Worm (Caenorhabditis elegans) whole organism, mixed stage, embryonic: ENCODE results near the gene pkhm-2.

Experiments used
- bed-3 ChIP-seq: fragments of 200-800 bp; sonication (Bioruptor generic); optimal IDR thresholded peaks from 3 replicates; lab custom pipeline; 2018; ENCODE audit warnings: mild to moderate bottlenecking, missing genetic modification characterization, moderate library complexity, missing compliant biosample characterization
- blmp-1 ChIP-seq: fragments of 150-350 bp; optimal IDR thresholded peaks from 2 replicates; lab custom pipeline; 2014; ENCODE audit warnings: missing biosample characterization, missing genetic modification characterization
- ceh-39 ChIP-seq: fragments of 150-350 bp; optimal IDR thresholded peaks from 2 replicates; lab custom pipeline; 2014; ENCODE audit warnings: missing biosample characterization, missing genetic modification characterization
- ceh-43 ChIP-seq: fragments of 200-800 bp; sonication (Bioruptor generic); optimal IDR thresholded peaks from 2 replicates; lab custom pipeline; 2018; ENCODE audit warnings: mild to moderate bottlenecking, missing genetic modification characterization, moderate library complexity, missing compliant biosample characterization
- ceh-83 ChIP-seq: fragments of 200-800 bp; sonication (Bioruptor generic); optimal IDR thresholded peaks from 2 replicates; lab custom pipeline; 2018; ENCODE audit warnings: mild to moderate bottlenecking, missing genetic modification characterization, missing compliant biosample characterization
- ces-1 ChIP-seq: fragments of 150-350 bp; optimal IDR thresholded peaks from 2 replicates; lab custom pipeline; 2014; ENCODE audit warnings: missing biosample characterization, missing genetic modification reagents, missing genetic modification characterization
- cnd-1 ChIP-seq: fragments of 200-800 bp; sonication (Bioruptor generic); optimal IDR thresholded peaks from 2 replicates; lab custom pipeline; 2018; ENCODE audit warnings: mild to moderate bottlenecking, missing genetic modification characterization, missing compliant biosample characterization
- drap-1 ChIP-seq: fragments of 200-800 bp; sonication (Bioruptor generic); optimal IDR thresholded peaks from 3 replicates; lab custom pipeline; 2018; ENCODE audit warnings: mild to moderate bottlenecking, missing genetic modification characterization, missing compliant biosample characterization
- elt-1 ChIP-seq: sonication (generic microtip); optimal IDR thresholded peaks from 2 replicates; lab custom pipeline; 2017; ENCODE audit warnings: missing genetic modification characterization, mild to moderate bottlenecking, missing compliant biosample characterization, antibody characterized with exemption, moderate library complexity, borderline replicate concordance; ENCODE audit not compliant: insufficient read depth
- elt-3 ChIP-seq: fragments of 150-350 bp; optimal IDR thresholded peaks from 2 replicates; lab custom pipeline; 2014; ENCODE audit warnings: missing biosample characterization, missing genetic modification characterization
- flh-1 ChIP-seq: fragments of 200-800 bp; sonication (Bioruptor generic); optimal IDR thresholded peaks from 2 replicates; lab custom pipeline; 2018; ENCODE audit warnings: mild to moderate bottlenecking, missing genetic modification characterization, moderate library complexity, missing compliant biosample characterization
- ham-2 ChIP-seq: fragments of 200-800 bp; sonication (Bioruptor generic); optimal IDR thresholded peaks from 2 replicates; lab custom pipeline; 2018; ENCODE audit warnings: mild to moderate bottlenecking, missing genetic modification characterization, missing compliant biosample characterization
- hlh-1 ChIP-seq: fragments of 150-350 bp; optimal IDR thresholded peaks from 2 replicates; lab custom pipeline; 2014; ENCODE audit warnings: missing biosample characterization, missing genetic modification reagents, missing genetic modification characterization
- lin-32 ChIP-seq: fragments of 200-800 bp; sonication (Bioruptor generic); optimal IDR thresholded peaks from 2 replicates; lab custom pipeline; 2018; ENCODE audit warnings: mild to moderate bottlenecking, missing genetic modification characterization, missing compliant biosample characterization
- lsy-2 ChIP-seq: fragments of 150-350 bp; optimal IDR thresholded peaks from 2 replicates; lab custom pipeline; 2014; ENCODE audit warnings: missing biosample characterization, missing genetic modification characterization
- mab-5 ChIP-seq: fragments of 150-350 bp; optimal IDR thresholded peaks from 2 replicates; lab custom pipeline; 2014; ENCODE audit warnings: missing biosample characterization, missing genetic modification characterization
- mep-1 ChIP-seq: fragments of 150-350 bp; optimal IDR thresholded peaks from 2 replicates; lab custom pipeline; 2017; ENCODE audit warnings: missing biosample characterization, missing genetic modification reagents, missing genetic modification characterization, inconsistent platforms
- mls-2 ChIP-seq: sonication (generic microtip); optimal IDR thresholded peaks from 2 replicates; lab custom pipeline; 2016; ENCODE audit warnings: mild to moderate bottlenecking, missing genetic modification characterization, moderate library complexity, missing compliant biosample characterization
- nhr-12 ChIP-seq: fragments of 150-350 bp; optimal IDR thresholded peaks from 2 replicates; lab custom pipeline; 2014; ENCODE audit warnings: missing biosample characterization, missing genetic modification characterization
- nhr-2 ChIP-seq: fragments of 150-350 bp; optimal IDR thresholded peaks from 2 replicates; lab custom pipeline; 2014; ENCODE audit warnings: missing biosample characterization, missing genetic modification characterization
- nhr-237 ChIP-seq: fragments of 150-350 bp; optimal IDR thresholded peaks from 2 replicates; lab custom pipeline; 2014; ENCODE audit warnings: missing biosample characterization, missing genetic modification characterization
- nhr-28 ChIP-seq: fragments of 150-350 bp; optimal IDR thresholded peaks from 2 replicates; lab custom pipeline; 2014; ENCODE audit warnings: missing biosample characterization, missing genetic modification characterization
- nhr-76 ChIP-seq: sonication (generic microtip); optimal IDR thresholded peaks from 2 replicates; lab custom pipeline; 2017; ENCODE audit warnings: missing biosample characterization, missing genetic modification characterization
- pha-4 ChIP-seq: fragments of 150-350 bp; optimal IDR thresholded peaks from 2 replicates; lab custom pipeline; 2018; ENCODE audit warnings: missing biosample characterization, missing genetic modification reagents, missing genetic modification characterization
- sem-2 ChIP-seq: fragments of 200-800 bp; sonication (Bioruptor generic); optimal IDR thresholded peaks from 2 replicates; lab custom pipeline; 2018; ENCODE audit warnings: mild to moderate bottlenecking, missing genetic modification characterization, missing compliant biosample characterization
- sptf-1 ChIP-seq: sonication (generic microtip); optimal IDR thresholded peaks from 2 replicates; lab custom pipeline; 2017; ENCODE audit warnings: mild to moderate bottlenecking, missing genetic modification characterization, moderate library complexity, missing compliant biosample characterization
- tbx-8 ChIP-seq: fragments of 200-800 bp; sonication (Bioruptor generic); optimal IDR thresholded peaks from 2 replicates; lab custom pipeline; 2018; ENCODE audit warnings: mild to moderate bottlenecking, missing genetic modification characterization, moderate library complexity, missing compliant biosample characterization
- unc-39 ChIP-seq: fragments of 150-350 bp; optimal IDR thresholded peaks from 2 replicates; lab custom pipeline; 2014; ENCODE audit warnings: missing biosample characterization, missing genetic modification characterization
- unc-62 ChIP-seq: fragments of 150-350 bp; optimal IDR thresholded peaks from 2 replicates; lab custom pipeline; 2014; ENCODE audit warnings: missing biosample characterization, missing genetic modification reagents, missing genetic modification characterization
- zip-8 ChIP-seq: fragments of 150-350 bp; optimal IDR thresholded peaks from 2 replicates; lab custom pipeline; 2014; ENCODE audit warnings: missing biosample characterization, missing genetic modification characterization
- ztf-11 ChIP-seq: fragments of 150-350 bp; optimal IDR thresholded peaks from 2 replicates; lab custom pipeline; 2014; ENCODE audit warnings: missing biosample characterization, missing genetic modification characterization

The pkhm-2 gene

ce11 chrX:15168424-15168823 is 12.8 kb downstream of the pkhm-2 start, which contains the start of gene ocr-3:
ocr-3 (plus strand) TSS chrX:15168724.
- no peak for TF ChIP-seq nhr-237 (tag; lab: Kevin White, UChicago)
- no peak for TF ChIP-seq drap-1
- TF ChIP-seq cnd-1 (tag; lab: Kevin White, UChicago) = no peak
- TF ChIP-seq pha-4 (tag; lab: Kevin White, UChicago) = no peak
- no peak for TF ChIP-seq elt-1 (tag; lab: Kevin White, UChicago)
- no peak for TF ChIP-seq tbx-8 (GFP tag; lab: Kevin White, UChicago)
- TF ChIP-seq sem-2 (GFP tag; lab: Kevin White, UChicago) = no peak
- TF ChIP-seq ham-2 (GFP tag; lab: Kevin White, UChicago) = no peak
- TF ChIP-seq unc-39 = no peak
- no peak for TF ChIP-seq ceh-83
- no peak for TF ChIP-seq elt-3 (tag; lab: Kevin White, UChicago)
- TF ChIP-seq unc-62 (GFP tag; lab: Kevin White, UChicago) = no peak
- TF ChIP-seq mls-2 (tag; lab: Kevin White, UChicago) = no peak
- TF ChIP-seq nhr-28 (tag; lab: Kevin White, UChicago) = no peak

- TF ChIP-seq nhr-2 (no peak), elt-1 (tag; lab: Kevin White, UChicago) (no peak), bed-3 (GFP tag; lab: Kevin White, UChicago) (no peak), tbx-8 (GFP tag; lab: Kevin White, UChicago) (no peak), ceh-43 (GFP tag; lab: Kevin White, UChicago) (no peak), nhr-12 (tag; lab: Kevin White, UChicago) (no peak), nhr-76 (tag; lab: Kevin White, UChicago) (no peak), mep-1 (tag; lab: Kevin White, UChicago) (no peak), unc-62 (GFP tag; lab: Kevin White, UChicago) (no peak), ztf-11 (tag; lab: Kevin White, UChicago) (no peak), blmp-1 (tag; lab: Kevin White, UChicago) (no peak), ceh-83 (no peak), mab-5 (no peak), unc-39 (no peak), lin-32 (GFP tag; lab: Kevin White, UChicago) (no peak), ham-2 (GFP tag; lab: Kevin White, UChicago) (no peak)
- TF ChIP-seq, all 35 proteins: peak for 0
Measured at ce11 chrX:15167692-15168091, 13.6 kb downstream of the pkhm-2 start.

ce11 chrX:15166122-15166521 is 15.1 kb downstream of the pkhm-2 start, which contains the start of gene T10B10.8:
T10B10.8 (minus strand) TSS chrX:15166222.
- TF ChIP-seq tbx-8 (GFP tag; lab: Kevin White, UChicago) = no peak
- TF ChIP-seq lsy-2 (tag; lab: Kevin White, UChicago) = no peak
- TF ChIP-seq sptf-1 (tag; lab: Kevin White, UChicago) = no peak
- TF ChIP-seq nhr-76 (tag; lab: Kevin White, UChicago) = no peak
- TF ChIP-seq nhr-28 (tag; lab: Kevin White, UChicago) = no peak
- TF ChIP-seq ceh-43 (GFP tag; lab: Kevin White, UChicago) = no peak
- TF ChIP-seq elt-3 (tag; lab: Kevin White, UChicago) = no peak
- no peak for TF ChIP-seq flh-1
- TF ChIP-seq ces-1 (GFP tag; lab: Kevin White, UChicago) = no peak
- no peak for TF ChIP-seq lin-32 (GFP tag; lab: Kevin White, UChicago)
- no peak for TF ChIP-seq nhr-12 (tag; lab: Kevin White, UChicago)
- no peak for TF ChIP-seq zip-8
- no peak for TF ChIP-seq ceh-39 (tag; lab: Kevin White, UChicago)
- no peak for TF ChIP-seq nhr-237 (tag; lab: Kevin White, UChicago)
- no peak for TF ChIP-seq cnd-1 (tag; lab: Kevin White, UChicago)
- no peak for TF ChIP-seq sem-2 (GFP tag; lab: Kevin White, UChicago)
- no peak for TF ChIP-seq hlh-1 (tag; lab: Kevin White, UChicago)
- no peak for TF ChIP-seq blmp-1 (tag; lab: Kevin White, UChicago)
- TF ChIP-seq, all 35 proteins: peak for 0

ce11 chrX:15164108-15164507 is 17.2 kb downstream of the pkhm-2 start, which contains the start of gene T10B10.9:
T10B10.9 (plus strand) TSS chrX:15164408.
- TF ChIP-seq elt-1 (tag; lab: Kevin White, UChicago) (no peak), unc-62 (GFP tag; lab: Kevin White, UChicago) (no peak), lin-32 (GFP tag; lab: Kevin White, UChicago) (no peak), ceh-83 (no peak), nhr-76 (tag; lab: Kevin White, UChicago) (no peak), lsy-2 (tag; lab: Kevin White, UChicago) (no peak)
